Worm (Caenorhabditis elegans) whole organism, L2 larva: Measurements from ENCODE around the gene clec-65.

Source experiments
- ama-1 ChIP-seq: fragments of 150-350 bp; optimal IDR thresholded peaks from 2 replicates; lab custom pipeline; 2018; ENCODE audit warnings: inconsistent platforms
- lsy-2 ChIP-seq, 2 experiments: fragments of 150-350 bp in 1 of 2; sonication (generic microtip) in 1 of 2; optimal IDR thresholded peaks; 2 replicates each; lab custom pipeline; 2014 to 2017; ENCODE audit warnings: missing biosample characterization in 2 of 2, missing genetic modification characterization in 2 of 2
- nhr-11 ChIP-seq: fragments of 150-350 bp; optimal IDR thresholded peaks from 2 replicates; lab custom pipeline; 2014; ENCODE audit warnings: missing biosample characterization, missing genetic modification characterization
- sma-3 ChIP-seq: sonication (generic microtip); optimal IDR thresholded peaks from 2 replicates; lab custom pipeline; 2016; ENCODE audit warnings: missing genetic modification reagents, missing genetic modification characterization, missing compliant biosample characterization
- unc-39 ChIP-seq: fragments of 150-350 bp; optimal IDR thresholded peaks from 2 replicates; lab custom pipeline; 2014; ENCODE audit warnings: missing biosample characterization, missing genetic modification characterization

DNA sequence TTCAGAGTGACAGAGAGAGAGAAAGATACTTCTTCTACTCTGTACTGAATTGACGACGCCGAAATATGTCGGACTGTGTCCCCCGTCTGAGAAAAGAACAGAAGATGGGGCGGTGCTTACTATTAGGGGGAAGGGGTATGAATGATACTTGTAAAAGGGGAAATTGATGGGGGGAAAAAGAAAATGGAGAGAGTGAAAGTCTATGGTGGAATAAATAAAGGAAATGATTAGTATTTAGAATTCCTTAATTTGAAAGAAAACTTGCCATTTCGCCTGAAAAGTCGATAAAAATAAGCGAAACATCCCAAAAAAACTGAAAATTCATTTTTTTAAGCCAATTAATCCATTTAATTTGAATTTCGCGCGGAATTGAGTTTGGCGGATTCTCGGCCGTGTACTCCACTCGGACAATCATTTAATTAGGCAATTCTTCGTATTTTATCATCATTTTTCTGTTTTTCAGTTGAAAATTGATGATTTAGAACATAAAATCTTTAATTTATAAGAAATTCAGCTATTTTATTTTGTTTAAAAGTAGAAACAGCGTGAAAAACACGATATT, 13.5 kb downstream of the clec-65 start, which contains the start of gene F35C5.12:
- no peak for TF ChIP-seq ama-1 (lab: Kevin White, UChicago)
- TF ChIP-seq sma-3 = peak; percentile 60
- TF ChIP-seq unc-39 (tag; lab: Kevin White, UChicago) = no peak
- TF ChIP-seq lsy-2 (tag; optimal IDR thresholded peaks at IDR 0.05; lab: Kevin White, UChicago) = peak; percentile 8 to 74
- TF ChIP-seq nhr-11 = no peak
